Fruit fly (Drosophila melanogaster) whole organism, larva: ENCODE results near the gene CG14969.
A peak's percentile ranks its signal among the peaks of the same experiment; 100 is the strongest.

ENCODE experiments used
- noc ChIP-seq: fragments of 200-800 bp; sonication (Bioruptor generic); optimal IDR thresholded peaks from 3 replicates; lab custom pipeline; 2019; ENCODE audit warnings: missing biosample characterization, mild to moderate bottlenecking, missing genetic modification characterization, moderate library complexity

CG14969 gene

DNA sequence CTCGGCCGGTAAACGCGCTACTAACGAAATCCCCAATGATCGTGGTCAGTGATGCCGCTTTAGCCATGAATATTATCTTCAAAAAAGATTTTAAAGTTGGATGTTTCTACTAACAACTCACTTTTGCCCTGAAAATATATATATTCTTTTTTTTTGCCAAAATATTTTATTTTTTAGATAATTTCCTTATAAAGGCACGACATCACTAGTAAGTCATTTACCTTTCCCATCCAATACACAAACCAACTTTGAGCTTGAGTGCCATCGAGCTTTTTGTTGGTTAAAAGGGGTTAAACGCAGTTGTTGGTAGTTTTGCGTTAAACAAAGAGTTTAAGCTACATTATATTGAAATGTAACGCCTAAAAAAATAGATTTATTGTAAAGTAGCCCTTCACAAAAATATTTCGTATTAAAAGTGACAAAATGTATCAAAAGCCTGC lies 31.7 kb downstream of the CG14969 start, which contains the start of gene CG14968:
TSS of gene CG14968 (minus strand) at position 26 of the 440 bp plus-strand sequence.
- TF ChIP-seq noc (tag; lab: Kevin White, UChicago), result peak; percentile 96

DNA sequence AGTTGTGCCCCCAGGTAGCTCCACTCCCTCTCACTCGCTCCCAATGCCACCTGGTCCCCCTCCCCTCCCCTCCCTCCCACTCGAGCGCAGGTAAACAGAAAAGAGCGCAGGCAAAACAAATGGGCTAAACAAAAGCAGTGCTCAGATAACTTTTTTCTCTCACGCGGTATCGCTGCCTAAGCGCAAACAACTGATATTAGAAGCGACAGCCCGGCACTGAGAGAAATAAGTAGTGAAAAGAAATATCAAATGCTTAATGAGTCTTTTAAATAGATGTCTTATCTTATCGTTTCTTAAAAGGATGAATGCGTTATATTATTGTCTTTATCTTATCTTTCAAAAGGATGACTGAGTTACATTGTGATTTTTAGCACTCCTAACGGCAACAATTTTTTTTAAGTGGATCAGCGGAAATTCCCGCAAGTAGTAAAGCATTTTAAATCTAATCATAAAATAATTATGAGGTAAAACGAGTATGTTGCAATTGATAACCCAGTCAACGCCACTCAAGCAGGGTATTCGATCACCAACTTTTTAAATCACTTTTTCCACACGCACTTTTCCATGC lies 33.5 kb downstream of the CG14969 start:
- TF ChIP-seq noc (tag; lab: Kevin White, UChicago), result peak; percentile 97

DNA sequence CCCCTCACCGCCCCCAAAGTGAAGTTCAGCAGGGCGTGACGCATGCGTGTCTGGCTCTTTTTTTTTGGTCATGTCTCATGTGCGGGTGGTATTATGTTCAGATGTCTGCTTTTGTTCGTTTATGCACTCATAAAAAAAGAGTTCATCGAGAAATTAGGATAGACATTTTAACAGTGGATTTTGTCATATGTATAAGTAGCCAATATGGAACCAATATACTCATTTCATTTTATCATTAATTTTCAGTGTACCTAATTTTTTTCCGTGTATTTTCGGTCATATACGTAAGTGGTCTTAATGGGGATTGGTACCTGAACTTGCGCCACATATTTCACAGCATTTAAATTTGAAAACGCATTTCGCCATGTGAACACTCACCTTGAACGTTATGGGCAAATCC lies 34.4 kb downstream of the CG14969 start:
- TF ChIP-seq noc (tag; lab: Kevin White, UChicago), result no peak

DNA sequence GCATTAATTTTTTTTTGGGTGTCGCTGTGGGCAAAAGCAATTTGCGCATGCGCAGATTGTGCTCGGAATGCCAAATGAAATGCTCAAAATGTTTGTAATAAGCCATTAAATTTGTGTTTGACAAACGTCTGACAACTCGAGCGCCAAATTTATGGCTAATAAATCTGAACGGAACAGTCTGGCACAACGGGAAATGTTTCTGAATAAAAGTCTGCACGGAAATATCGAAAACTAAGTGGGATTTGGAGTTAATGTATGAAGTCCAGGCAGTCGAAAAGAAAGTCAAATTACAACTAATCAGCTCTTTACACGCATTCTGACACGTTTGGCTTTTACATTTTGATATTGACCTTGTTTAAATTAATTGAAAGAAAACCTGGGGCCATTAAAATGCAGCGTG lies 43.6 kb downstream of the CG14969 start, which contains the start of gene CG12009:
TSS of gene CG12009 (plus strand) at position 301 of the 400 bp plus-strand sequence.
- no peak for TF ChIP-seq noc (tag; lab: Kevin White, UChicago)

DNA sequence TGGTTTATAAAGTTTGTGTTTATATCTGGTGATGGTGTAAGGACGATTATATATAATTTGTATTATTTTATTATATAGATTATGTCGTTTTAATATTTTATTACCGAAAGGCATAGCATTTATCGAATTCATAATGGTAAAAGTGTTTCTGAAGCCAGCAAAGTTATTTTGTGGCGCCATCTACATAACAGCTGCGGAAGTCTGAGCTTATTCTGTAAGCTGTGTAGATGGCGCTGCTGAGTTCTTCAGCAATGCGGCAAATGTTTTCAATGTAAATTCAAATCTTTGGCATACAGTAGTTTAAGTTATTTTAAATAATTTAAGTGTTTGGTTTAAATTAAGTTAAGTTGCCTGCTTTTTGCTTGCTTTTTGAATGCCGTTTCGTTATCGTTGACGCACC lies 46.4 kb downstream of the CG14969 start:
- no peak for TF ChIP-seq noc (tag; lab: Kevin White, UChicago)

DNA sequence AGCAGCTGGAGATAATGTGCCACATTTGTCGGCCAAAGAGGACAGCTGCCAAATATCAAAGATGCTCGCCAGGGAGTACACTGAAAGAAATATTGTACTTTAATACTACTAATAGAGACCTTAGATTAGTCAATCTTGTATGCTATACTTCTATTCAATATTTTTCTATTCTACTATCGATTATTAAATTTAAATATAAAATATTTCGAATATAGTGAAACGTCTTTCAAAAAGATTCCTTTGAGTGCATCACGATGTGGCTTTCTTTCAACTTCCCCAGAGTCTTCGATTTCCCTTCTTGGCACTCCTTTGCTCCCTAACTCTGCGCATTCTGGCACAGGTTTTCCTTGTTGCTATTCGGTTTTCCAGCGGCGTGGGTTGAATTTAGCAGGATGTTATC lies 49.9 kb downstream of the CG14969 start:
- TF ChIP-seq noc (tag; lab: Kevin White, UChicago), result no peak

DNA sequence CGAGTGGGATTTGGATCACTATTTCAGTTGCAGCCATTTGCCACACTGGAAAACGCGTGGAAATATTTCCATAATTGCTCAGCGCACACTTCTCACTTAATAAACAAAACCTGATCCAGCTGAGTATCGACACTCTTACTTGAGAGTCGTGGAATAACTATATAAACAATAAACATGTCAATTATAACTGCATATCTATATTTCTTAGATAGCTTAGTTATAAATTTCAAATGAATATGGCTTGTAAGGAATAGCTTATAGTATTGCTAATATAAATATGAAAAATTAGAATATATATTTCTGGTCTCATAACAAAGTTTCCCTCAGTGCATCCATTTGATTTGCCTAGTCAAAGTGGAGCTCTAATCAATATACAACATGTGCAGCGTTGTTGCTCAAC lies 51.5 kb downstream of the CG14969 start:
- no peak for TF ChIP-seq noc (tag; lab: Kevin White, UChicago)
